Worm (Caenorhabditis elegans) whole organism, early embryonic: ENCODE results near the gene gei-15.

Experiments used
- B0310.2 ChIP-seq: sonication (generic microtip); optimal IDR thresholded peaks from 2 replicates; lab custom pipeline; 2016; ENCODE audit warnings: mild to moderate bottlenecking, missing genetic modification characterization, missing compliant biosample characterization
- F13C5.2 ChIP-seq: sonication (generic microtip); optimal IDR thresholded peaks from 2 replicates; lab custom pipeline; 2017; ENCODE audit warnings: mild to moderate bottlenecking, missing genetic modification characterization, inconsistent platforms, missing compliant biosample characterization
- aly-1 ChIP-seq: sonication (generic microtip); optimal IDR thresholded peaks from 2 replicates; lab custom pipeline; 2016; ENCODE audit warnings: missing genetic modification characterization, missing compliant biosample characterization
- ama-1 ChIP-seq: fragments of 150-350 bp; optimal IDR thresholded peaks from 2 replicates; lab custom pipeline; 2014
- ceh-13 ChIP-seq: fragments of 200-800 bp; sonication (Bioruptor generic); optimal IDR thresholded peaks from 2 replicates; lab custom pipeline; 2018; ENCODE audit warnings: mild to moderate bottlenecking, missing genetic modification characterization, missing compliant biosample characterization
- ceh-36 ChIP-seq: sonication (generic microtip); optimal IDR thresholded peaks from 2 replicates; lab custom pipeline; 2016; ENCODE audit warnings: missing genetic modification characterization, inconsistent platforms, missing compliant biosample characterization
- ets-7 ChIP-seq: sonication (generic microtip); optimal IDR thresholded peaks from 2 replicates; lab custom pipeline; 2016; ENCODE audit warnings: missing genotype, missing genetic modification characterization, missing compliant biosample characterization
- flt-1 ChIP-seq: fragments of 200-800 bp; sonication (Bioruptor generic); IDR thresholded peaks from 2 replicates; pipeline ENCODE4 v1.3.6; 2022; ENCODE audit warnings: missing genetic modification characterization, missing compliant biosample characterization
- hmbx-1 ChIP-seq: sonication (generic microtip); optimal IDR thresholded peaks from 2 replicates; lab custom pipeline; 2016; ENCODE audit warnings: mild to moderate bottlenecking, missing genetic modification characterization, missing compliant biosample characterization
- hmg-4 ChIP-seq: fragments of 200-800 bp; sonication (Bioruptor generic); optimal IDR thresholded peaks from 2 replicates; lab custom pipeline; 2018; ENCODE audit warnings: mild to moderate bottlenecking, missing genetic modification characterization, missing compliant biosample characterization
- hnd-1 ChIP-seq: sonication (generic microtip); optimal IDR thresholded peaks from 2 replicates; lab custom pipeline; 2016; ENCODE audit warnings: missing genetic modification characterization, missing compliant biosample characterization
- pes-1 ChIP-seq: fragments of 200-800 bp; sonication (Bioruptor generic); IDR thresholded peaks from 2 replicates; pipeline ENCODE4 v1.3.6; 2022; ENCODE audit warnings: missing genetic modification reagents, missing genetic modification characterization, missing compliant biosample characterization
- scrt-1 ChIP-seq: fragments of 200-800 bp; sonication (Bioruptor generic); IDR thresholded peaks from 2 replicates; pipeline ENCODE4 v1.3.6; 2022; ENCODE audit warnings: missing genetic modification characterization, missing compliant biosample characterization
- sea-1 ChIP-seq: fragments of 200-800 bp; sonication (Bioruptor generic); conservative IDR thresholded peaks from 2 replicates; pipeline ENCODE4 v1.3.6; 2022; ENCODE audit warnings: missing genetic modification characterization, missing compliant biosample characterization
- tbx-11 ChIP-seq: fragments of 200-800 bp; sonication (Bioruptor generic); IDR thresholded peaks from 2 replicates; pipeline ENCODE4 v1.3.6; 2022; ENCODE audit warnings: missing genetic modification characterization, missing compliant biosample characterization
- tbx-37 ChIP-seq: fragments of 200-800 bp; sonication (Bioruptor generic); conservative IDR thresholded peaks from 2 replicates; pipeline ENCODE4 v1.3.6; 2022; ENCODE audit warnings: missing genetic modification reagents, missing genetic modification characterization, missing compliant biosample characterization
- tra-4 ChIP-seq: sonication (generic microtip); optimal IDR thresholded peaks from 2 replicates; lab custom pipeline; 2017; ENCODE audit warnings: missing genetic modification characterization, missing compliant biosample characterization

Gene gei-15

DNA sequence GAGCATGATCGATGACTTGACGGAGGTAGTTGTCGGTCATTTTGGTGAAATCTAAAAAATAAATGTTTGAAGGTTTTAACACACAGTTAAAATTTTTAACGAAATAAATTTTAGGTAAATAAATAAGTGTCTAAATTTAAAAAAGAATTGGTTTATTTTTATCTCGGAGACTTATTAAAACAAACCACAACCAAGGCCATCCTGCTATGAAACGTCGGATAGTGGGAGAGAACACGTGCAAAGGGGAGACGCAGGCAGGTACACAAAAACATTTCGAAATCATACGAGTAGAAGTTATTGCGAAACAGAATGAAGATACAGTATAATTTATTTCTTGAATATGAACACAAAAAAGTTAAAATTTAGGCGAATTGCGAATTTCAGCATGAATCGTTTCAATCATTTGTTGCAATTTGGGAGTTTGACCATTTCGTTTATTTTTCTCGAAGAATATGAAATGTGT, 13.0 kb upstream of the gei-15 start, which contains the start of gene F41B4.3:
Gene F41B4.3, minus strand, starts transcription at position 51 of the 463 bp plus-strand sequence.
- no peak for TF ChIP-seq ets-7
- TF ChIP-seq sea-1 (GFP tag; lab: Robert Waterston, UW): no peak
- no peak for TF ChIP-seq B0310.2 (tag; lab: Kevin White, UChicago)
- TF ChIP-seq hnd-1 (tag; lab: Kevin White, UChicago): no peak
- no peak for TF ChIP-seq ceh-13 (GFP tag; lab: Kevin White, UChicago)

DNA sequence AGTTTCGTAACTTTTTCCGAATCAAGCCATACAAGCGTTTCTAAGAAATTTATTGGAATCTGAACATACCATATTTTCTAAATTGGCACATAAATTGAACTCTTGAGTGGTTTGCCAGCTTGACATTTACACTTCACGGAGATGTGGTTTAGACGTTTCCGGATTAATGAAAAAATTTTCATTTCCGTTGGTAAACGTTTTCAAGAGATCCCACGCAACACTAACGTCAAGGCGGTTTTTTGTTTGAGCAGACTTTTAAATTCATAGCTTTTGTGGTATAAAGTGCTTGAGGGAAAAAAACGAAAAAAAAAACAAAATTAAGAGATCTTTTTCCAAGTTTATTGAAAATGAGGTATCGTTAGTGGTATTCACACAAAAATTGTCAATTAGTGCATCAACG, 12.1 kb upstream of the gei-15 start, which contains the start of gene F41B4.2:
Gene F41B4.2, minus strand, starts transcription at position 101 of the 400 bp plus-strand sequence.
- no peak for TF ChIP-seq tbx-11 (GFP tag; lab: Robert Waterston, UW)
- TF ChIP-seq scrt-1: no peak
- no peak for TF ChIP-seq F13C5.2 (tag; lab: Kevin White, UChicago)
- TF ChIP-seq ceh-36 (tag; lab: Kevin White, UChicago): no peak
- no peak for TF ChIP-seq hmg-4 (GFP tag; lab: Kevin White, UChicago)
- no peak for TF ChIP-seq tbx-37
- no peak for TF ChIP-seq hmbx-1 (tag; lab: Kevin White, UChicago)
- TF ChIP-seq pes-1 (GFP tag; lab: Robert Waterston, UW): no peak
- no peak for TF ChIP-seq ets-7
- TF ChIP-seq ama-1: no peak

DNA sequence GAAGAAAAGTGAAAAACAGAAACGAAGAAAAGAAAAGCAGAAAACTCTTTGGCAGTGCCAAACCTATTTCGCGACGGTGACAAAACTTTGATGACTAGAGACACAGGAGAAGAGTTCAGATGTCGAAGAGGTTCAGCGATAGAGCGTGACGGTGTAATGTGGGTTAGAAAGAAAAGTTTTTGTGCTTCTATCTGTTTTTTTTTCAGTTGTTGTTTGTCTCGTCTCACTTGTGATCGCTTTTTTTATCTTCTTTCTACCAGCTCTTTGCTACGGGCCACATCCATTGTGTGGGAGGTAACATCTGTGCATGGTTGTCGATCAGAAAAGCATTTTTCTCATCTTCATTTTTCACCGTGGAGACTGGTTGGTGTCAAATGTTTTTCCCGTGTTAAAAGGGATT, 2.8 kb upstream of the gei-15 start, which contains the start of gene F41B4.1:
Gene F41B4.1, minus strand, starts transcription at position 23 of the 400 bp plus-strand sequence.
- TF ChIP-seq hnd-1 (tag; lab: Kevin White, UChicago): no peak
- TF ChIP-seq ceh-36 (tag; lab: Kevin White, UChicago): no peak
- TF ChIP-seq F13C5.2 (tag; lab: Kevin White, UChicago): no peak
- no peak for TF ChIP-seq tra-4
- TF ChIP-seq ets-7: no peak
- TF ChIP-seq hmbx-1 (tag; lab: Kevin White, UChicago): no peak
- TF ChIP-seq ceh-13 (GFP tag; lab: Kevin White, UChicago): no peak
- no peak for TF ChIP-seq tbx-37
- no peak for TF ChIP-seq hmg-4 (GFP tag; lab: Kevin White, UChicago)
- TF ChIP-seq aly-1: no peak
- TF ChIP-seq tbx-11 (GFP tag; lab: Robert Waterston, UW): no peak
- no peak for TF ChIP-seq B0310.2 (tag; lab: Kevin White, UChicago)
- TF ChIP-seq sea-1 (GFP tag; lab: Robert Waterston, UW): no peak
- no peak for TF ChIP-seq flt-1
- no peak for TF ChIP-seq pes-1 (GFP tag; lab: Robert Waterston, UW)
- TF ChIP-seq scrt-1: no peak

DNA sequence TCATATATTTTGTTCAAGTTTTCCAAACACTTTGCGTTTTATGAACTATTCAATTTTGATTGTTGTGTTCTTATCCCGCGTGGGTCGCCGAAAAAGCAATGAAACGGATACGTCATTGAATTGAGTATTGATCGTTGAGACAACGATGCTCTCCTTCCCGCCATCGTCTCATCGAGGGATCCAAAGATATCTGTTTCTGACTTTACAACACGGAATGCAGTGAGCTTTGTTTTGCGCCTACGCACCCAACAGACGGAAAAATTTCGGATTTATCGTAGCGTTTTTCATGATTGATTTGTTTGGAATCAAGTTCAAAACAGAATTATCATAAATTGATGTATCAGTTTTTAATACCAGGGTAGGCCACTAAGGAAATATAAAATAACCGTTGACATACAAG, 516 bp downstream of the gei-15 start:
- TF ChIP-seq B0310.2 (tag; lab: Kevin White, UChicago): no peak
- TF ChIP-seq pes-1 (GFP tag; lab: Robert Waterston, UW): no peak
- TF ChIP-seq sea-1 (GFP tag; lab: Robert Waterston, UW): no peak
- no peak for TF ChIP-seq tra-4
- TF ChIP-seq aly-1: no peak
- no peak for TF ChIP-seq tbx-37
- no peak for TF ChIP-seq hmg-4 (GFP tag; lab: Kevin White, UChicago)
- no peak for TF ChIP-seq hnd-1 (tag; lab: Kevin White, UChicago)
- no peak for TF ChIP-seq ceh-13 (GFP tag; lab: Kevin White, UChicago)
- no peak for TF ChIP-seq ceh-36 (tag; lab: Kevin White, UChicago)
- TF ChIP-seq ets-7: no peak
- no peak for TF ChIP-seq flt-1
- no peak for TF ChIP-seq tbx-11 (GFP tag; lab: Robert Waterston, UW)
- TF ChIP-seq ama-1: no peak
- TF ChIP-seq F13C5.2 (tag; lab: Kevin White, UChicago): no peak
- TF ChIP-seq hmbx-1 (tag; lab: Kevin White, UChicago): no peak

DNA sequence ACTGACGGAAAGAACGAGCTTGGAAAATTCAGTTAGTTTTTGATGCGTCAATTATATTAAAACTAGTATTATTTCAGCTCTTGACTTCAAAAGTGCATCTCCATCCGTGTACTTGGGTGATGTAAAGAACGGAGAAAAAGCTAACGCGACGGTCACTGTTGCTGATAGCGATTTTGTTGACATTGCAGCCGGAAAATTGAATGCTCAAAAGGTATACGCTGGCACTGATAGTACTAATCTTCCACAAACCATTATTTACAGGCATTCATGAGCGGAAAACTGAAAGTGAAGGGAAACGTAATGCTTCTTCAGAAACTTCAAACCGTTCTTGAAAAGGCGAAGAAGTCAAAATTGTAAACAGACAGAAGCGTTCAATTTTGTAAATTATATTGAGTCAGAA, 3.4 kb downstream of the gei-15 start:
- no peak for TF ChIP-seq hmbx-1 (tag; lab: Kevin White, UChicago)
- no peak for TF ChIP-seq ama-1
- TF ChIP-seq pes-1 (GFP tag; lab: Robert Waterston, UW): no peak
- TF ChIP-seq hmg-4 (GFP tag; lab: Kevin White, UChicago): no peak
- TF ChIP-seq sea-1 (GFP tag; lab: Robert Waterston, UW): no peak
- no peak for TF ChIP-seq hnd-1 (tag; lab: Kevin White, UChicago)
- TF ChIP-seq ets-7: no peak
- TF ChIP-seq ceh-13 (GFP tag; lab: Kevin White, UChicago): no peak
- TF ChIP-seq tbx-37: no peak
- TF ChIP-seq tbx-11 (GFP tag; lab: Robert Waterston, UW): no peak
- TF ChIP-seq tra-4: no peak
- no peak for TF ChIP-seq aly-1
- no peak for TF ChIP-seq scrt-1
- no peak for TF ChIP-seq B0310.2 (tag; lab: Kevin White, UChicago)
- TF ChIP-seq ceh-36 (tag; lab: Kevin White, UChicago): no peak

DNA sequence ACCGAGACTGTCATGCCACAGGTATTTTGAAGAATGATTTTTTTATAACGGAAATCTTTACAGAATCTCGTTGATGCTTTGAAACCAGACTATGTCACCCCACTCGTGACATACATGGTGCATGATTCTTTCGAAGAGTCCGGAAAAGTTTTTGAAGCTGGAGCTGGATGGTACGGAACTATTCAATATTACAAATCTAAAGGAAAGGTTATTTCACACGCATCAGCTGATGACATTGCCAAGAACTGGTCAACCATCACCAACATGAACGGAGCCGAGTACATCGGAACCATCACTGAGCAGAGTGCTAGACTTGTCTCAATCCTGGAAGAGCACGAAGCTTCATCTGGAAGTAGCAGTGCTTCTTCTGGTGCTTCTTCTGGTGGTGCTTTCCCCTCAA, 3.9 kb downstream of the gei-15 start:
- TF ChIP-seq ama-1 (no peak), tbx-37 (no peak), ceh-36 (tag; lab: Kevin White, UChicago) (no peak), tbx-11 (GFP tag; lab: Robert Waterston, UW) (no peak)

DNA sequence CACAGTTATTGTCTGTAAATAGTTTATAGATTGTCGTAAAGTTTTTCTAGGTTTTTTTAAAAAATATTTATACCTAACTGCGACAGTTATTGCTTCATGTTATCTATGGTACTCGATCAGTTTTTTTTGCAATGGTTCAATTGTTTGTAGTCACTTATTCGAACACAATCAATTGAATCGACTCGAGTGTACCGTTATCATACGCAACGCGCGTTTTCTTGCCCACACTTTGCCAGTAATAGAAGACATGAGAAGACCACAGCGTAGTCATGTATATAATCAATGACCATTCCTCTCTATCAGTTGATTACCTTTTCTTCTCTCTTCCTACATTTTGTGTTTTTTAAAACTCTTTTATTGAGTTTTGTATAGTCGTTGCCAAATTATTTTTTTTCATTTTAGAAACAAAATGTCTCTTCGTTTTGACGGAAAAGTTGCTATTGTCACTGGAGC, 5.0 kb downstream of the gei-15 start, which contains the start of gene dhs-28:
Gene dhs-28, plus strand, starts transcription at position 403 of the 453 bp plus-strand sequence.
- no peak for TF ChIP-seq ceh-36 (tag; lab: Kevin White, UChicago)
- TF ChIP-seq hmg-4 (GFP tag; lab: Kevin White, UChicago): no peak

DNA sequence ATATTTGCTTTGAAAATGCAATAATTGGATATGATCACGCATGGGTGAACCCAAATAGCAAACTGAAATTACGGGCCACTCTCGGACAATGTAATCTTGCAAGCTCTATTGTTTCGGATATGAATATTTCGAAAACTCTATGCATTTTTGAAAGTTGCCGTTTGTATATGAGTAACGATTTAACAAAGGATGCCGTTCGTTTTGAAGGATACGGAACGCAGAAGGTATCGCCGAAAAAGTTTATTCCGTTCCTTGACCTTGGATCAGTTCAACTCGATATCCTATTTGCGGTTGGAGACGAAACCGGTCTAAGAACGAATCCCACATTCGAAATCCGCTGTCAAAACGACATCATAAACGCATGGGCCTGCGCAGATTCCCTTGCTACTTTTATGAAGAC, 10.0 kb downstream of the gei-15 start:
- TF ChIP-seq aly-1 (no peak), ceh-36 (tag; lab: Kevin White, UChicago) (no peak), tbx-37 (no peak), tbx-11 (GFP tag; lab: Robert Waterston, UW) (no peak), pes-1 (GFP tag; lab: Robert Waterston, UW) (no peak), B0310.2 (tag; lab: Kevin White, UChicago) (no peak), ama-1 (no peak), scrt-1 (no peak), tra-4 (no peak), hmbx-1 (tag; lab: Kevin White, UChicago) (no peak), flt-1 (no peak), hnd-1 (tag; lab: Kevin White, UChicago) (no peak), sea-1 (GFP tag; lab: Robert Waterston, UW) (no peak)
